Worm (Caenorhabditis elegans) whole organism, L3 larva: Measurements from ENCODE around the gene rocf-1.

ENCODE experiments used
- R02D3.7 ChIP-seq: fragments of 150-350 bp; optimal IDR thresholded peaks from 2 replicates; lab custom pipeline; 2014; ENCODE audit warnings: missing biosample characterization, missing genetic modification characterization
- ZK546.5 ChIP-seq: sonication (generic microtip); optimal IDR thresholded peaks from 2 replicates; lab custom pipeline; 2017; ENCODE audit warnings: missing biosample characterization, missing genetic modification characterization
- aly-2 ChIP-seq: fragments of 150-350 bp; optimal IDR thresholded peaks from 2 replicates; lab custom pipeline; 2014; ENCODE audit warnings: missing biosample characterization, missing genetic modification characterization
- ama-1 ChIP-seq: fragments of 150-350 bp; optimal IDR thresholded peaks from 2 replicates; lab custom pipeline; 2018
- ceh-16 ChIP-seq: sonication (generic microtip); optimal IDR thresholded peaks from 2 replicates; lab custom pipeline; 2017; ENCODE audit warnings: missing biosample characterization, missing genetic modification characterization
- ceh-28 ChIP-seq: fragments of 150-350 bp; optimal IDR thresholded peaks from 2 replicates; lab custom pipeline; 2014; ENCODE audit warnings: missing biosample characterization, missing genetic modification reagents, missing genetic modification characterization
- ceh-82 ChIP-seq: fragments of 150-350 bp; optimal IDR thresholded peaks from 2 replicates; lab custom pipeline; 2014; ENCODE audit warnings: missing biosample characterization, missing genetic modification characterization
- ceh-9 ChIP-seq: sonication (generic microtip); optimal IDR thresholded peaks from 2 replicates; lab custom pipeline; 2018; ENCODE audit warnings: missing biosample characterization, missing genetic modification characterization
- daf-12 ChIP-seq: fragments of 150-350 bp; optimal IDR thresholded peaks from 2 replicates; lab custom pipeline; 2014; ENCODE audit warnings: missing biosample characterization, missing genetic modification reagents, missing genetic modification characterization
- egl-27 ChIP-seq: sonication (generic microtip); optimal IDR thresholded peaks from 4 replicates; lab custom pipeline; 2017; ENCODE audit warnings: missing biosample characterization, missing genetic modification reagents, missing genetic modification characterization
- egl-5 ChIP-seq: fragments of 150-350 bp; optimal IDR thresholded peaks from 2 replicates; lab custom pipeline; 2017; ENCODE audit warnings: missing biosample characterization, missing genetic modification reagents, missing genetic modification characterization, inconsistent platforms
- elt-1 ChIP-seq: fragments of 150-350 bp; optimal IDR thresholded peaks from 2 replicates; lab custom pipeline; 2014; ENCODE audit warnings: missing biosample characterization, missing genetic modification characterization
- elt-2 ChIP-seq: sonication (generic microtip); optimal IDR thresholded peaks from 2 replicates; lab custom pipeline; 2016; ENCODE audit warnings: missing genetic modification reagents, mild to moderate bottlenecking, missing genetic modification characterization, missing compliant biosample characterization
- elt-3 ChIP-seq, 3 experiments: fragments of 150-350 bp in 1 of 3; sonication (generic microtip) in 2 of 3; optimal IDR thresholded peaks; 2 replicates in 2 of 3; 4 replicates in 1 of 3; lab custom pipeline; 2014 to 2017; ENCODE audit warnings: missing biosample characterization in 3 of 3, missing genetic modification characterization in 3 of 3
- eor-1 ChIP-seq, 2 experiments: fragments of 150-350 bp; optimal IDR thresholded peaks; 2 replicates each; lab custom pipeline; 2014 to 2018; ENCODE audit warnings: missing biosample characterization in 2 of 2, missing genetic modification characterization in 2 of 2
- fkh-10 ChIP-seq: sonication (generic microtip); optimal IDR thresholded peaks from 2 replicates; lab custom pipeline; 2017; ENCODE audit warnings: missing biosample characterization, missing genetic modification reagents, missing genetic modification characterization
- fkh-2 ChIP-seq: fragments of 150-350 bp; optimal IDR thresholded peaks from 2 replicates; lab custom pipeline; 2014; ENCODE audit warnings: missing biosample characterization, missing genetic modification reagents, missing genetic modification characterization
- fos-1 ChIP-seq: fragments of 150-350 bp; optimal IDR thresholded peaks from 2 replicates; lab custom pipeline; 2014; ENCODE audit warnings: missing biosample characterization, missing genetic modification characterization
- hmg-11 ChIP-seq: sonication (generic microtip); optimal IDR thresholded peaks from 2 replicates; lab custom pipeline; 2016; ENCODE audit warnings: missing genetic modification characterization, missing compliant biosample characterization
- jun-1 ChIP-seq: fragments of 150-350 bp; optimal IDR thresholded peaks from 2 replicates; lab custom pipeline; 2014; ENCODE audit warnings: missing biosample characterization, missing genetic modification reagents, missing genetic modification characterization
- lin-39 ChIP-seq: fragments of 150-350 bp; optimal IDR thresholded peaks from 2 replicates; lab custom pipeline; 2018; ENCODE audit warnings: missing biosample characterization, missing genetic modification reagents, missing genetic modification characterization
- lsy-12 ChIP-seq: sonication (generic microtip); optimal IDR thresholded peaks from 2 replicates; lab custom pipeline; 2016; ENCODE audit warnings: mild to moderate bottlenecking, missing genetic modification characterization, missing compliant biosample characterization
- mdl-1 ChIP-seq: fragments of 150-350 bp; optimal IDR thresholded peaks from 2 replicates; lab custom pipeline; 2014; ENCODE audit warnings: missing biosample characterization, missing genetic modification characterization
- mml-1 ChIP-seq: fragments of 150-350 bp; sonication (generic microtip); optimal IDR thresholded peaks from 3 replicates; lab custom pipeline; 2014; ENCODE audit warnings: missing biosample characterization, missing genetic modification characterization
- nfya-1 ChIP-seq: sonication (generic microtip); optimal IDR thresholded peaks from 2 replicates; lab custom pipeline; 2017; ENCODE audit warnings: missing genetic modification characterization, mild to moderate bottlenecking, missing compliant biosample characterization, antibody characterized with exemption, moderate library complexity; ENCODE audit not compliant: insufficient read depth
- nhr-11 ChIP-seq: fragments of 150-350 bp; optimal IDR thresholded peaks from 2 replicates; lab custom pipeline; 2014; ENCODE audit warnings: missing biosample characterization, missing genetic modification characterization
- nhr-12 ChIP-seq: fragments of 150-350 bp; optimal IDR thresholded peaks from 2 replicates; lab custom pipeline; 2014; ENCODE audit warnings: missing biosample characterization, missing genetic modification characterization
- nhr-23 ChIP-seq: fragments of 150-350 bp; optimal IDR thresholded peaks from 2 replicates; lab custom pipeline; 2014; ENCODE audit warnings: missing biosample characterization, missing genetic modification reagents, missing genetic modification characterization
- nhr-25 ChIP-seq: sonication (generic microtip); optimal IDR thresholded peaks from 2 replicates; lab custom pipeline; 2017; ENCODE audit warnings: missing biosample characterization, missing genetic modification characterization
- nhr-28 ChIP-seq: fragments of 150-350 bp; optimal IDR thresholded peaks from 2 replicates; lab custom pipeline; 2014; ENCODE audit warnings: missing biosample characterization, missing genetic modification characterization
- nhr-43 ChIP-seq: sonication (generic microtip); optimal IDR thresholded peaks from 2 replicates; lab custom pipeline; 2016; ENCODE audit warnings: mild to moderate bottlenecking, missing genetic modification characterization, missing compliant biosample characterization; ENCODE audit not compliant: poor library complexity, severe bottlenecking
- nhr-67 ChIP-seq: fragments of 150-350 bp; optimal IDR thresholded peaks from 2 replicates; lab custom pipeline; 2014; ENCODE audit warnings: missing biosample characterization, missing genetic modification characterization
- nhr-76 ChIP-seq: fragments of 150-350 bp; sonication (generic microtip); optimal IDR thresholded peaks from 5 replicates; lab custom pipeline; 2014; ENCODE audit warnings: missing biosample characterization, missing genetic modification characterization
- nhr-77 ChIP-seq: fragments of 150-350 bp; optimal IDR thresholded peaks from 2 replicates; lab custom pipeline; 2014; ENCODE audit warnings: missing biosample characterization, missing genetic modification characterization
- pha-4 ChIP-seq: fragments of 150-350 bp; optimal IDR thresholded peaks from 2 replicates; lab custom pipeline; 2014; ENCODE audit warnings: missing biosample characterization, missing genetic modification reagents, missing genetic modification characterization
- pqm-1 ChIP-seq: fragments of 150-350 bp; optimal IDR thresholded peaks from 2 replicates; lab custom pipeline; 2017; ENCODE audit warnings: missing biosample characterization, missing genetic modification characterization, inconsistent platforms
- sea-2 ChIP-seq: fragments of 150-350 bp; sonication (generic microtip); optimal IDR thresholded peaks from 4 replicates; lab custom pipeline; 2014; ENCODE audit warnings: missing biosample characterization, missing genetic modification reagents, missing genetic modification characterization
- skn-1 ChIP-seq: fragments of 150-350 bp; optimal IDR thresholded peaks from 2 replicates; lab custom pipeline; 2014; ENCODE audit warnings: missing biosample characterization, missing genetic modification characterization
- snpc-4 ChIP-seq: fragments of 150-350 bp; optimal IDR thresholded peaks from 2 replicates; lab custom pipeline; 2014; ENCODE audit warnings: missing biosample characterization, missing genetic modification characterization
- tbx-2 ChIP-seq: sonication (generic microtip); optimal IDR thresholded peaks from 2 replicates; lab custom pipeline; 2016; ENCODE audit warnings: mild to moderate bottlenecking, missing genetic modification characterization, missing compliant biosample characterization
- unc-39 ChIP-seq: sonication (generic microtip); optimal IDR thresholded peaks from 4 replicates; lab custom pipeline; 2017; ENCODE audit warnings: missing biosample characterization, missing genetic modification characterization
- unc-62 ChIP-seq: fragments of 150-350 bp; sonication (generic microtip); optimal IDR thresholded peaks from 4 replicates; lab custom pipeline; 2014; ENCODE audit warnings: missing biosample characterization, missing genetic modification reagents, missing genetic modification characterization
- zag-1 ChIP-seq: fragments of 150-350 bp; optimal IDR thresholded peaks from 2 replicates; lab custom pipeline; 2014; ENCODE audit warnings: missing biosample characterization, missing genetic modification characterization
- ztf-11 ChIP-seq: fragments of 150-350 bp; optimal IDR thresholded peaks from 2 replicates; lab custom pipeline; 2014; ENCODE audit warnings: missing biosample characterization, missing genetic modification characterization
- ztf-4 ChIP-seq: fragments of 150-350 bp; optimal IDR thresholded peaks from 2 replicates; lab custom pipeline; 2014; ENCODE audit warnings: missing biosample characterization, missing genetic modification characterization

rocf-1 gene

ce11 chrV:15464402-15464801, at the start of gene rocf-1:
rocf-1 (minus strand) TSS chrV:15464502.
- TF ChIP-seq unc-39 (tag; lab: Kevin White, UChicago) (no peak), ama-1 (lab: Kevin White, UChicago) (no peak), unc-62 (GFP tag; lab: Kevin White, UChicago) (no peak)

DNA sequence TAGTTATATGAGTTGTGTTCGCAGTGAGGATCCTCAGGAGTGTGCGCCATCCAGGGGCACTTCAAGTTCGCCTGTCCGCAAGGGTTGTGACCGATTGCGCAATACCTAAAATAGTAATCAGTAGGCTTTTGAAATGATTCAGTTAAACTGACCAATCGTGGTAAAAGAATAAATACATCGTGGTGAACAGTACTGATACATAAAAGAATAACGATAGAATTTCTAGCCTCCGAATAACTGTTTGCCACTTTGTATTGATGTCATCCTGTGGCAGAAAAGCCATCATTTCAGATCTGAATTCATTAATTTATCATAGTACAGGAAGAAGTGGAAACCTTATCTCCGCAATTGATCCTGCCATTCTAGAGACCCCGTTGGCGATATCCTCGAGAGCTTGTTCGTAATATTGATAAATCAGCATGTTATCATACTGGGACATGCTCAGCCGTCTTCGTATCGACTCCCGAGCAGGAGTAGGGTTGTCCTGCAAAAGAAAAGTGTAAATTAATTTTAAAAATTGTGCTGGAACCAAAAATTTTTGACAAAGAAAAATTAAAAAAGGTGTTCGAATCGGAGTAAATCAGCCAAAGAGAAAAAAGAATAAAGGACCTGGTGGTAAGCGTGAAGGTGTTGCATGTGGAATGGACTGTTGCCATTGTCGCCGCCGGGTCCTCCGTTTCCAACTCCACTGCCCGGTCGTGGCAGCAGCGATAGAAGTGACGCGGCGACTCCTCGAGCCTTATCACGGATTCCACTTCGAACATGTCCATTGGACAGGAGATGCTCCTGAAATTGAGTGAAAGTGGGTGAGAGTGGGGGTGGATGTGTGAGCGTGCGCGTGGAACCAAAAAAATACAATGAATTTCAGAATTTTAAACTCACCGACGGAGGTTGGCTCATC, 48.8 kb upstream of the rocf-1 start:
- TF ChIP-seq ceh-16 (tag; lab: Kevin White, UChicago) (no peak), fkh-10 (GFP tag; lab: Kevin White, UChicago) (no peak), aly-2 (no peak), eor-1 (tag; optimal IDR thresholded peaks at IDR 0.05; lab: Kevin White, UChicago) (no peak), fos-1 (no peak), elt-2 (tag; lab: Kevin White, UChicago) (no peak), ceh-9 (tag; lab: Kevin White, UChicago) (no peak), elt-1 (tag; lab: Kevin White, UChicago) (no peak), nhr-67 (tag; lab: Kevin White, UChicago) (no peak), lin-39 (tag; lab: Kevin White, UChicago) (no peak), mdl-1 (tag; lab: Kevin White, UChicago) (no peak)

ce11 chrV:15511613-15512216, 47.4 kb upstream of the rocf-1 start, which contains the start of gene rpl-38:
rpl-38 (plus strand) TSS chrV:15512166.
- TF ChIP-seq elt-1 (tag; lab: Kevin White, UChicago) (no peak), pha-4 (tag; lab: Kevin White, UChicago) (peak; percentile 95), snpc-4 (peak; percentile 81), nhr-12 (tag; lab: Kevin White, UChicago) (no peak), aly-2 (no peak), R02D3.7 (tag; lab: Kevin White, UChicago) (peak; percentile 72), egl-27 (tag; lab: Kevin White, UChicago) (peak; percentile 27), nhr-67 (tag; lab: Kevin White, UChicago) (no peak), nfya-1 (tag; lab: Kevin White, UChicago) (peak; percentile 95), ztf-11 (tag; lab: Kevin White, UChicago) (no peak), lsy-12 (tag; lab: Kevin White, UChicago) (peak; percentile 47), fkh-10 (GFP tag; lab: Kevin White, UChicago) (peak; percentile 70), nhr-77 (tag; lab: Kevin White, UChicago) (no peak), ZK546.5 (tag; lab: Kevin White, UChicago) (no peak), ama-1 (lab: Kevin White, UChicago) (no peak), daf-12 (tag; lab: Kevin White, UChicago) (no peak), unc-39 (tag; lab: Kevin White, UChicago) (no peak), ztf-4 (tag; lab: Kevin White, UChicago) (no peak), sea-2 (no peak), nhr-76 (tag; lab: Kevin White, UChicago) (no peak), elt-3 (tag; optimal IDR thresholded peaks at IDR 0.05; lab: Kevin White, UChicago) (no peak), ceh-9 (tag; lab: Kevin White, UChicago) (no peak), mdl-1 (tag; lab: Kevin White, UChicago) (no peak), jun-1 (tag; lab: Kevin White, UChicago) (peak; percentile 44), eor-1 (tag; optimal IDR thresholded peaks at IDR 0.05; lab: Kevin White, UChicago) (no peak), nhr-23 (tag; lab: Kevin White, UChicago) (peak; percentile 88), zag-1 (tag; lab: Kevin White, UChicago) (no peak), ceh-82 (tag; lab: Kevin White, UChicago) (no peak), egl-5 (tag; lab: Kevin White, UChicago) (peak; percentile 88), hmg-11 (tag; lab: Kevin White, UChicago) (peak; percentile 84), nhr-28 (no peak), skn-1 (tag; lab: Kevin White, UChicago) (peak; percentile 75), elt-2 (tag; lab: Kevin White, UChicago) (peak; percentile 59), fkh-2 (no peak), mml-1 (tag; lab: Kevin White, UChicago) (no peak), unc-62 (GFP tag; lab: Kevin White, UChicago) (no peak), pqm-1 (tag; lab: Kevin White, UChicago) (peak; percentile 74), fos-1 (no peak), lin-39 (tag; lab: Kevin White, UChicago) (peak; percentile 94), nhr-43 (tag; lab: Kevin White, UChicago) (peak; percentile 41), ceh-28 (tag; lab: Kevin White, UChicago) (peak; percentile 48), ceh-16 (tag; lab: Kevin White, UChicago) (no peak), nhr-25 (tag; lab: Kevin White, UChicago) (peak; percentile 69), nhr-11 (tag; lab: Kevin White, UChicago) (no peak), tbx-2 (tag; lab: Kevin White, UChicago) (peak; percentile 30)
